Worm (Caenorhabditis elegans) whole organism, young adult: ENCODE measurements around the gene clec-148.

Experiments
- ceh-100 ChIP-seq: fragments of 200-800 bp; sonication (Bioruptor generic); IDR thresholded peaks from 2 replicates; pipeline ENCODE4 v1.3.6; 2022; ENCODE audit warnings: missing genetic modification reagents, missing genetic modification characterization, missing compliant biosample characterization
- dox-1 ChIP-seq: fragments of 200-800 bp; sonication (Bioruptor generic); IDR thresholded peaks from 2 replicates; pipeline ENCODE4 v1.3.6; 2022; ENCODE audit warnings: missing genetic modification reagents, missing genetic modification characterization, missing compliant biosample characterization
- egl-44 ChIP-seq: fragments of 200-800 bp; sonication (Bioruptor generic); IDR thresholded peaks from 2 replicates; pipeline ENCODE4 v1.3.6; 2022; ENCODE audit warnings: missing genetic modification reagents, missing genetic modification characterization, missing compliant biosample characterization
- hlh-26 ChIP-seq: fragments of 200-800 bp; sonication (Bioruptor generic); conservative IDR thresholded peaks from 2 replicates; pipeline ENCODE4 v1.3.6; 2022; ENCODE audit warnings: missing genetic modification reagents, missing genetic modification characterization, missing compliant biosample characterization
- lsy-27 ChIP-seq: sonication (generic microtip); optimal IDR thresholded peaks from 2 replicates; lab custom pipeline; 2017; ENCODE audit warnings: missing genetic modification characterization, mild to moderate bottlenecking, missing compliant biosample characterization, antibody characterized with exemption, missing genotype, borderline replicate concordance; ENCODE audit not compliant: insufficient read depth
- mel-28 ChIP-seq: sonication (generic microtip); optimal IDR thresholded peaks from 2 replicates; lab custom pipeline; 2016; ENCODE audit warnings: borderline replicate concordance, mild to moderate bottlenecking, missing genetic modification characterization, missing compliant biosample characterization
- nfya-1 ChIP-seq: sonication (generic microtip); optimal IDR thresholded peaks from 2 replicates; lab custom pipeline; 2017; ENCODE audit warnings: antibody characterized with exemption, missing compliant biosample characterization, missing genetic modification characterization, borderline replicate concordance; ENCODE audit not compliant: insufficient read depth
- nfya-2 ChIP-seq: fragments of 200-800 bp; sonication (Bioruptor generic); IDR thresholded peaks from 2 replicates; pipeline ENCODE4 v1.3.6; 2022; ENCODE audit warnings: missing genetic modification reagents, missing genetic modification characterization, missing compliant biosample characterization
- repo-1 ChIP-seq: sonication (generic microtip); optimal IDR thresholded peaks from 2 replicates; lab custom pipeline; 2017; ENCODE audit warnings: mild to moderate bottlenecking, missing genetic modification characterization, missing compliant biosample characterization
- snpc-4 ChIP-seq, 5 experiments: fragments of 150-350 bp in 1 of 5; sonication (generic microtip) in 4 of 5; optimal IDR thresholded peaks; 2 replicates each; lab custom pipeline; 2014 to 2018; ENCODE audit warnings: missing genetic modification characterization in 5 of 5, missing biosample characterization in 3 of 5, antibody characterized with exemption in 2 of 5, mild to moderate bottlenecking in 2 of 5, missing compliant biosample characterization in 2 of 5, missing genotype in 2 of 5, moderate library complexity in 2 of 5, missing genetic modification reagents in 1 of 5
- zim-3 ChIP-seq: sonication (generic microtip); optimal IDR thresholded peaks from 2 replicates; lab custom pipeline; 2017; ENCODE audit warnings: mild to moderate bottlenecking, missing genetic modification characterization, moderate library complexity, missing compliant biosample characterization
- ztf-18 ChIP-seq: sonication (generic microtip); optimal IDR thresholded peaks from 2 replicates; lab custom pipeline; 2016; ENCODE audit warnings: missing genotype, mild to moderate bottlenecking, missing genetic modification characterization, missing compliant biosample characterization

DNA sequence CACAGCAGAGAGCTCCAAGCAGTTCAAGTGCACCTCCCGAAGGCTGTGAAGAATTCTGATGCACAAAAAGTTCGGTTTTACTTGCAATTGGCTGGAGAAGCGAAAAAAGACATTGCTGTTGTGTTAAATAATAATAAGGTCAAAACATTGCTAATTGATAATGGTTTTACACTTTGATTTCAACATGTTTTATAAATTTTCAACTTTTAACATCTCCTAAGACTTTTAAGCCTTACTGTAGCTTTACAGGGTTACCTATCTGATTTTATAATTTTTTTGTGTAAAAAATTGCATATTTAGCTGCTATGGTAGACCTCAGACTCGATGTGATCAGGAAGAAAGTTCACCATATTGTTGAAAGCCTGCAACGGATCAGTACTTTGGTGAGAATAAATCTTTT lies 41.4 kb downstream of the clec-148 start, which contains the start of gene pals-25:
- TF ChIP-seq nfya-1 (no peak), zim-3 (tag; lab: Kevin White, UChicago) (no peak), hlh-26 (no peak), egl-44 (GFP tag; lab: Robert Waterston, UW) (no peak), mel-28 (tag; lab: Kevin White, UChicago) (no peak), ztf-18 (no peak), repo-1 (no peak), dox-1 (GFP tag; lab: Robert Waterston, UW) (no peak), lsy-27 (tag; lab: Kevin White, UChicago) (no peak), nfya-2 (GFP tag; lab: Robert Waterston, UW) (no peak), snpc-4 (GFP tag; optimal IDR thresholded peaks at IDR 0.05; lab: Kevin White, UChicago) (no peak), snpc-4 (tag; optimal IDR thresholded peaks at IDR 0.05; lab: Kevin White, UChicago) (no peak), ceh-100 (GFP tag; lab: Robert Waterston, UW) (no peak)
